Fruit fly (Drosophila melanogaster): ENCODE results near the gene CG2701.

The CG2701 gene

dm6 chrX:2708156-2708734 is 11.9 kb downstream of the CG2701 start, which contains the start of gene CG2681 (continued):
- TF ChIP-seq CG2678 (tag; optimal IDR thresholded peaks at IDR 0.05) (no peak), run (tag; optimal IDR thresholded peaks at IDR 0.05) (no peak), dmrt99B (tag; optimal IDR thresholded peaks at IDR 0.05) (no peak), CG15073 (GFP tag; optimal IDR thresholded peaks at IDR 0.05) (no peak), CG16813 (GFP tag; IDR thresholded peaks at IDR 0.05; ENCODE audit: partially characterized antibody) (no peak), CG8359 (GFP tag; optimal IDR thresholded peaks at IDR 0.05; ENCODE audit: borderline replicate concordance) (no peak), CG12942 (GFP tag; optimal IDR thresholded peaks at IDR 0.05) (no peak), CG12769 (tag; optimal IDR thresholded peaks at IDR 0.05) (no peak), oc (tag; optimal IDR thresholded peaks at IDR 0.05) (no peak), wek (GFP tag; optimal IDR thresholded peaks at IDR 0.05) (no peak), CG10979 (tag; optimal IDR thresholded peaks at IDR 0.05) (no peak), trh (GFP tag; optimal IDR thresholded peaks at IDR 0.05) (no peak), pan (optimal IDR thresholded peaks at IDR 0.05) (no peak), pan (GFP tag; optimal IDR thresholded peaks at IDR 0.05 in 1 of 2, IDR thresholded peaks at IDR 0.05 in 1 of 2) (peak in 1 of 2 experiments; percentile 67), Usf (GFP tag; optimal IDR thresholded peaks at IDR 0.05) (no peak), CG33557 (GFP tag; optimal IDR thresholded peaks at IDR 0.05) (no peak), Adf1 (GFP tag; IDR thresholded peaks at IDR 0.05) (no peak), Ptx1 (GFP tag; IDR thresholded peaks at IDR 0.05) (peak; percentile 63), CG12155 (GFP tag; optimal IDR thresholded peaks at IDR 0.05) (peak; percentile 0), Xrp1 (GFP tag; IDR thresholded peaks at IDR 0.05) (peak; percentile 43; the same call in 1 of the 2 replicates), CG10462 (GFP tag; optimal IDR thresholded peaks at IDR 0.05) (no peak), CG1647 (GFP tag; optimal IDR thresholded peaks at IDR 0.05) (no peak), CG9876 (GFP tag; optimal IDR thresholded peaks at IDR 0.05) (no peak), Sry-β (GFP tag; optimal IDR thresholded peaks at IDR 0.05) (no peak), zen2 (GFP tag; IDR thresholded peaks at IDR 0.05; ENCODE audit: partially characterized antibody) (no peak), ttk (GFP tag; IDR thresholded peaks at IDR 0.05) (peak; percentile 43), CrebB (tag; optimal IDR thresholded peaks at IDR 0.05) (no peak), Dbx (GFP tag; IDR thresholded peaks at IDR 0.05) (0 out of 3 replicates have a peak, but pooled peaks have one; percentile 30), exex (tag; optimal IDR thresholded peaks at IDR 0.05) (no peak), wdn (GFP tag; IDR thresholded peaks at IDR 0.05) (0 out of 2 replicates have a peak, but pooled peaks have one; percentile 23), lbe (GFP tag; optimal IDR thresholded peaks at IDR 0.05) (no peak), CG15011 (GFP tag; optimal IDR thresholded peaks at IDR 0.05) (no peak), CG30431 (GFP tag; optimal IDR thresholded peaks at IDR 0.05) (no peak), fru (optimal IDR thresholded peaks at IDR 0.05) (no peak), CG6254 (GFP tag; optimal IDR thresholded peaks at IDR 0.05) (no peak), ssp (GFP tag; IDR thresholded peaks at IDR 0.05) (0 out of 2 replicates have a peak, but pooled peaks have one; percentile 15), Vsx1 (GFP tag; optimal IDR thresholded peaks at IDR 0.05) (no peak), Xbp1 (GFP tag; optimal IDR thresholded peaks at IDR 0.05) (peak; percentile 17), CG6654 (GFP tag; optimal IDR thresholded peaks at IDR 0.05) (no peak), Mes4 (GFP tag; optimal IDR thresholded peaks at IDR 0.05) (no peak), ato (GFP tag; IDR thresholded peaks at IDR 0.05; ENCODE audit: partially characterized antibody) (no peak), CG14050 (GFP tag; IDR thresholded peaks at IDR 0.05) (peak; percentile 27; the same call in 1 of the 3 replicates), sens (GFP tag) (peak; percentile 72), br (optimal IDR thresholded peaks at IDR 0.05) (no peak), tin (GFP tag; optimal IDR thresholded peaks at IDR 0.05) (peak; percentile 6), Tbp (GFP tag; optimal IDR thresholded peaks at IDR 0.05) (no peak), CG16863 (GFP tag; optimal IDR thresholded peaks at IDR 0.05) (peak; percentile 17), Jarid2 (GFP tag; optimal IDR thresholded peaks at IDR 0.05) (no peak), Stat92E (GFP tag; optimal IDR thresholded peaks at IDR 0.05) (no peak), CG7745 (tag; optimal IDR thresholded peaks at IDR 0.05) (no peak), Ets65A (GFP tag) (peak; percentile 94)

All from whole organism, embryonic.